Fruit fly (Drosophila melanogaster) whole organism, pupa: ENCODE data around the gene CG13060.

Experiments
- CG14655 ChIP-seq: fragments of 200-800 bp; sonication (Bioruptor generic); optimal IDR thresholded peaks from 3 replicates; lab custom pipeline; 2017; ENCODE audit warnings: mild to moderate bottlenecking, missing biosample characterization, missing genetic modification reagents, missing genetic modification characterization
- CG15710 ChIP-seq: fragments of 200-800 bp; sonication (Bioruptor generic); optimal IDR thresholded peaks from 2 replicates; lab custom pipeline; 2018; ENCODE audit warnings: missing biosample characterization, mild to moderate bottlenecking, missing genetic modification characterization, moderate library complexity
- CG4496 ChIP-seq: fragments of 200-800 bp; sonication (Bioruptor generic); IDR thresholded peaks from 3 replicates; pipeline ENCODE4 v1.3.6; 2022; ENCODE audit warnings: missing biosample characterization, missing genetic modification characterization
- CG8159 ChIP-seq: fragments of 200-800 bp; sonication (Bioruptor generic); optimal IDR thresholded peaks from 3 replicates; lab custom pipeline; 2018; ENCODE audit warnings: missing biosample characterization, mild to moderate bottlenecking, missing genetic modification characterization, moderate library complexity
- CG8301 ChIP-seq: fragments of 200-800 bp; sonication (Bioruptor generic); optimal IDR thresholded peaks from 2 replicates; lab custom pipeline; 2018; ENCODE audit warnings: missing biosample characterization, mild to moderate bottlenecking, missing genetic modification characterization
- CG9948 ChIP-seq: fragments of 200-800 bp; sonication (Bioruptor generic); optimal IDR thresholded peaks from 2 replicates; lab custom pipeline; 2018; ENCODE audit warnings: missing biosample characterization, mild to moderate bottlenecking, missing genetic modification characterization, moderate library complexity
- EcR ChIP-seq: fragments of 200-800 bp; sonication (Bioruptor generic); optimal IDR thresholded peaks from 3 replicates; lab custom pipeline; 2019; ENCODE audit warnings: missing biosample characterization, missing genetic modification characterization, mild to moderate bottlenecking, moderate library complexity, missing genetic modification reagents
- Ets98B ChIP-seq: fragments of 200-800 bp; sonication (Bioruptor generic); IDR thresholded peaks from 2 replicates; pipeline ENCODE4 v1.3.6; 2022; ENCODE audit warnings: missing biosample characterization, missing genetic modification characterization
- Pif1A ChIP-seq: fragments of 200-800 bp; sonication (Bioruptor generic); optimal IDR thresholded peaks from 3 replicates; lab custom pipeline; 2016; ENCODE audit warnings: missing biosample characterization, missing genetic modification characterization
- Pif1B ChIP-seq: fragments of 200-800 bp; sonication (Bioruptor generic); optimal IDR thresholded peaks from 3 replicates; lab custom pipeline; 2016; ENCODE audit warnings: missing biosample characterization, missing genetic modification characterization
- Snoo ChIP-seq: fragments of 200-800 bp; sonication (Bioruptor generic); optimal IDR thresholded peaks from 3 replicates; lab custom pipeline; 2017; ENCODE audit warnings: missing biosample characterization, mild to moderate bottlenecking, missing genetic modification characterization, inconsistent platforms
- fd96Ca ChIP-seq: fragments of 200-800 bp; sonication (Bioruptor generic); IDR thresholded peaks from 3 replicates; pipeline ENCODE4 v1.3.6; 2022; ENCODE audit warnings: missing biosample characterization, missing genetic modification characterization
- gl ChIP-seq: fragments of 200-800 bp; sonication (Bioruptor generic); optimal IDR thresholded peaks from 2 replicates; lab custom pipeline; 2018; ENCODE audit warnings: missing biosample characterization, mild to moderate bottlenecking, missing genetic modification characterization
- rn ChIP-seq: fragments of 200-800 bp; sonication (Bioruptor generic); IDR thresholded peaks from 2 replicates; pipeline ENCODE4 v1.3.6; 2022; ENCODE audit warnings: missing biosample characterization, missing genetic modification characterization

- peak; percentile 5 for TF ChIP-seq CG15710
- TF ChIP-seq Pif1A (GFP tag; lab: Kevin White, UChicago), result peak; percentile 25
- peak; percentile 32 for TF ChIP-seq CG9948 (tag; lab: Kevin White, UChicago)
- no peak for TF ChIP-seq Pif1B (GFP tag; lab: Kevin White, UChicago)
- no peak for TF ChIP-seq Snoo (tag; lab: Kevin White, UChicago)
- TF ChIP-seq EcR (GFP tag; lab: Kevin White, UChicago), result no peak
- no peak for TF ChIP-seq Ets98B (GFP tag; lab: Robert Waterston, UW)
- no peak for TF ChIP-seq rn (GFP tag; lab: Robert Waterston, UW)
- TF ChIP-seq CG8301 (tag; lab: Kevin White, UChicago), result no peak
- no peak for TF ChIP-seq fd96Ca (GFP tag; lab: Robert Waterston, UW)
- no peak for TF ChIP-seq CG4496 (GFP tag; lab: Robert Waterston, UW)
- TF ChIP-seq CG14655 (GFP tag; lab: Kevin White, UChicago), result peak; percentile 52
- TF ChIP-seq CG8159 (tag; lab: Kevin White, UChicago), result peak; percentile 10
- no peak for TF ChIP-seq gl (tag; lab: Kevin White, UChicago)
These were observed 30.6 kb upstream of the CG13060 start for dm6 chr3L:16289067-16289466.
